Fruit fly (Drosophila melanogaster): ENCODE data around the gene CG32391.

Gene CG32391

dm6 chr3L:7026694-7027093 is 42.3 kb downstream of the CG32391 start, which contains the start of gene CG17744:
TSS of gene CG17744 (minus strand) at chr3L:7026794.
- TF ChIP-seq net (GFP tag; optimal IDR thresholded peaks at IDR 0.05) (no peak), OdsH (GFP tag; optimal IDR thresholded peaks at IDR 0.05) (no peak), Hr39 (GFP tag; optimal IDR thresholded peaks at IDR 0.05) (no peak), Hr4 (GFP tag; optimal IDR thresholded peaks at IDR 0.05) (no peak), CG6276 (GFP tag; optimal IDR thresholded peaks at IDR 0.05) (no peak), CG6163 (GFP tag; IDR thresholded peaks at IDR 0.05) (no peak), Smox (GFP tag; optimal IDR thresholded peaks at IDR 0.05) (no peak), Ets21C (GFP tag; optimal IDR thresholded peaks at IDR 0.05) (no peak), esn (GFP tag; optimal IDR thresholded peaks at IDR 0.05) (no peak), CG11902 (GFP tag; optimal IDR thresholded peaks at IDR 0.05) (no peak), CG3919 (GFP tag; optimal IDR thresholded peaks at IDR 0.05) (no peak), CG6792 (GFP tag; optimal IDR thresholded peaks at IDR 0.05) (no peak), Eip93F (GFP tag; optimal IDR thresholded peaks at IDR 0.05) (no peak), fkh (GFP tag; optimal IDR thresholded peaks at IDR 0.05) (no peak), Sox14 (GFP tag; optimal IDR thresholded peaks at IDR 0.05) (no peak), Hr38 (GFP tag; optimal IDR thresholded peaks at IDR 0.05) (no peak), achi (GFP tag; optimal IDR thresholded peaks at IDR 0.05) (no peak), fd59A (GFP tag; optimal IDR thresholded peaks at IDR 0.05) (no peak), CG6808 (GFP tag; optimal IDR thresholded peaks at IDR 0.05) (no peak), CG3032 (tag; optimal IDR thresholded peaks at IDR 0.05) (no peak)
